Fruit fly (Drosophila melanogaster): ENCODE measurements around the gene CG5921.

The CG5921 gene

DNA sequence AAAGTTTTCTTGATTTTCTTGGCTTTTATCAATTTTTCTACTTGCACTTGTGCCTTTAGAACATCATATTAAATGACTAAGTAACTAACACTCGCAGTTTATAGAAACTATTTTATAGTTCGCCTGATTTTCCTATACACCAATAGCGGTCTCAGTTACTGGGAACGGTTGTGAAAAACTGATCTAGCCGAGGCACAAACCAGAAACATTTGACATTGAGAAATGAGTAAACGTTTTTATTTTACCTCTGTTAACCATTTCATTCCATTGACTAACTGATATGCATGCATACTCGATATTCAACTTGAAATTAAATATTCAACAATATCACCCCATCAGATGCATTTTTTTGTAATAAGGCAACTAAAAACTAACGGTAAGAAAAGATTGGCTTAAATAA lies 15.3 kb upstream of the CG5921 start:
- no peak for TF ChIP-seq CG17801 (GFP tag; optimal IDR thresholded peaks at IDR 0.05; ENCODE audit: partially characterized antibody)

DNA sequence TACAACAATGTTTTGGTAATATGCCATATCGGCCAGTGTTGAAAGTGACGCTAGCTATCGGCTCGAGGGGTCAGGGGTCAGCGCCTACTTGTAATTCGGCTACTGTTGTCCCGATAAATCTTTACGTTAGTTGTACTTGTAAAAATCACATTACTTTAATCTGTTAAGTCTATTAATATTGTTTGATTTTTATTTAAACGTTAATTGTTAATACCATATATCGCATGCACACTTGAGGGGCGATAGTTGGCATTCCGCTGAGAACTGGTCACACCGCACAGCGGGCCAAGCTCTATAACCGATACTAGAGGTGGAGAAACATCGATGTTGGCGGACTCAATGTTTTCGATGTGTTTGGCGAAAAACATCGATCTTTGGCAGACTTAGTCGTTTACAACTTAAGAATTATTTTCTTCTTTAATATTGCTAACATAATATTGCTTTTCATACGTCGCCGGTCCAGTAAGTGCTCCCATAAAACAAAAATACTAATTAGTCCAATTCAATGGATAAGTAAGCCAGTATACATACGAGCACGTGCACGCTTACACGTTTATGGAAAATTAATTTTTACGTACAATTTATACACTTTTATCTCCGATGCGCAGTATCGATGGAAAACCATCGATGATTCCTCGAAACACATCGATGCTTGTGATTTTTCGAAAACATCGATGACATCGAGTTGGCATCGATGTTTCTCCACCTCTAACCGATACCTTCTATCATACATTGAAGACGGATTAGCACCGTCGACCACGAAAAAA lies 13.3 kb upstream of the CG5921 start, which contains the start of the genes rux and MCTS1:
TSS of gene rux (minus strand) at position 621 of the 767 bp plus-strand sequence.
TSS of gene MCTS1 (plus strand) at position 713 of the 767 bp plus-strand sequence.
- TF ChIP-seq CG17801 (GFP tag; optimal IDR thresholded peaks at IDR 0.05; ENCODE audit: partially characterized antibody), result peak; percentile 24

- no peak for TF ChIP-seq CG17801 (GFP tag; optimal IDR thresholded peaks at IDR 0.05; ENCODE audit: partially characterized antibody)
Observed at dm6 chrX:6039431-6040016, 11.1 kb upstream of the CG5921 start, which contains the start of gene CG5937. Gene CG5937 (plus strand): TSS chrX:6040005.

dm6 chrX:6050935-6051656 lies 468 bp downstream of the CG5921 start:
- TF ChIP-seq CG17801 (GFP tag; optimal IDR thresholded peaks at IDR 0.05; ENCODE audit: partially characterized antibody), result peak; percentile 35

DNA sequence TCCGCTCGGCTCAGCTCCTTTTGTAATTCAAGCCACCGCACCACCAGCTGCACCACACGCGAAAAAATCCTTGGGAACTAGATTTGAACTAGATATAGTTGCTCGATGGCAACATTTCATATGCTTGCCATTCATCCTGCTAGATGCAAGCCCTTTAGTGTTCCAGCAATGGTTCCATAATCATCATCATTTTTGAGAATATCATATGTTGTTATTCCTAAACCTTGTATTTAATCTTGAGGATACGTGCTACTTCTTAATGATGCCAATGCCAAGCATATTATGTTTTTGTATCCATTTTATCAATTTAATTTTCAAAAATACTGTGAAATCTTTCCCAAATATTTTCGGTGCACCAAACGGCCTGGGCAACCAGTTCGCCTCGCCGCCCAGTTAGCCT lies 2.2 kb downstream of the CG5921 start:
- TF ChIP-seq CG17801 (GFP tag; optimal IDR thresholded peaks at IDR 0.05; ENCODE audit: partially characterized antibody), result no peak

DNA sequence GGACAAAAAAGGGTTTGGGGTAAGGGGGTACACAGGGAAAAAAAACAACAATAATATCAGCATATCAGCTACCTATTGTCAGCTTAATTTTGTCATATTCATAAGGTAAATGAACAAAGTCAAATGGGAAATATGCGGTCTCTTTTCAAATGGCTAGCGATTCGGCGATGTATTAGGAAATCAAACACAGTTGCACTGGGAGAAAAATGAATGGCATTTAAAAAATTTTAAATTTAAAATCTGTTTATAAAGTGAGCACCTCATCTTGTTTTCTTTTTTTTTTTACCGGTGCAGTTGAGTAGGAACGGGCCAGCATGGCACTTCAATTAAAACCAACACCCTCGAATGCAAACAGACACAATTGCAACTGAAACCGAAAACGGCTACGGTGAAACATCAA lies 3.4 kb downstream of the CG5921 start:
- no peak for TF ChIP-seq CG17801 (GFP tag; optimal IDR thresholded peaks at IDR 0.05; ENCODE audit: partially characterized antibody)

- no peak for TF ChIP-seq CG17801 (GFP tag; optimal IDR thresholded peaks at IDR 0.05; ENCODE audit: partially characterized antibody)
Observed at dm6 chrX:6059135-6059824, 8.7 kb downstream of the CG5921 start.

DNA sequence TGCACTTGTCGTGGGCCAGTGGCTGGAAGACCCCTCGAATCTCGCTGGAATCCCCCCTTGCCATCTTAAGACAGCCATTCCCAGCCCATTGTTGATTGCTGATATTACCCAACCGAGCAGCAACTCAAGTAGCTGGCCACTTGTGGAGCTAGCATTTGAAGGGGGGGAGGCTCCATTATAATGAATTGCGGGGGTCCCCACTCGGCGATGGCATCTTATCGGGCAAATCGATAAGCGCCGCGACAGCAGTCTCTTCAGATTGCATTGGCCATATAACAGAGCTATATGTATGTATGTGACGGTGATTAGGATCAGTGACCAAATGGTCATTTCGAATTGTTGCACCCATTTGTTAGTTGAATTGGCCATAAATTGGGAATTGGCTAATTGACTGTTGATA lies 11.5 kb downstream of the CG5921 start:
- TF ChIP-seq CG17801 (GFP tag; optimal IDR thresholded peaks at IDR 0.05; ENCODE audit: partially characterized antibody), result no peak

DNA sequence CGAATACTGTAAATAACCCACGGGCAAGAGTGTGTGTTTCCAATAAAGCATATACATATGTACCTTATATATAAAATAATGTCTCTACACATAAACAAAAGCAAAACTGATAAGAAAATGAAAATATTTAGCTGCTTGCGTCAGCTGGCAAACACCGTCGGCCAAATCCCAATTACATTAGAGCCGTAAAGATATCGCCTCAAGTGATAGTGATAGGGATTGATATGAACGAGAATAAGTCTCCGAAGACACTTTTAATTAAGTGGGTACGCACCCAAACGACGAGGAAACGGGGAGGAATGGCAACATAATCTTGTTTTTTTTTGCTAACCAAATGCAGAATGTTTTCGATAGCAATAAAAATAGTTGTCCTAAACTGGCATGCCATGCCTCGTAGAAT lies 13.9 kb downstream of the CG5921 start:
- no peak for TF ChIP-seq CG17801 (GFP tag; optimal IDR thresholded peaks at IDR 0.05; ENCODE audit: partially characterized antibody)

- TF ChIP-seq CG17801 (GFP tag; optimal IDR thresholded peaks at IDR 0.05; ENCODE audit: partially characterized antibody), result no peak
Observed at dm6 chrX:6066316-6066715, 15.7 kb downstream of the CG5921 start, which contains the start of gene CG43115. Gene CG43115 (minus strand): TSS chrX:6066416.

DNA sequence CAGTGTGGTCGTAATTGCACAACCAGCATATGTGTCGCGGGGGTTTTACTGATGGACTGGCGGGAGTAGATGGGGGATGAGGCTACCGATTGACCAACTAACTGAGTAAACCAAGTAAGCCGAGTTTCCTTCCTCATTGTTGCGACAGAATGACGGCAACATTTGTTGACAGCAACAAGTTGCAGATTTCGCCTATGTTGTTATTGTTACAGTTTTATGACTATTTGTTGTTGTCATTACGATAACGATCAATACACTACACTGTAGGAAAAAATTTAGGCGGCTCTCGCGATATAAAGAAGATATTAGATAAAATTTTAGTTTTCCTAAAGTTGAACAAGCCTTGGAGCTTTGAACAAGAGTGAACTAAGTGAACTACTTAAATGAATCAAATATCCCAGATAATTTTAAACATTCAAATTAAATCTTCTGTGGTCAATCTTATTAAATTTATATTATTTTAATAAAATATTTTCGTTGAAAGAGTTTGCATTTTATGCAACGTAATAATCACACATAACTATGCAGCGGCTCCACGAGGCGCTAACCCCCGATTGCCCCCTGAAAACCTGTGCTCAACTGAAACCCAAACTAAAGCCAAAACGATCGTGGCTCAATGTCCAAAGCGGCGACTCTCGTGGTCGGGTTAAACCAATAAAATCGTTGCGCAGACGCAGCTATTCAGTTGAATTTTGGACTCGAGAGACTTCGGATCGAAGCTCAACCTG lies 16.8 kb downstream of the CG5921 start, which contains the start of gene CG5928:
TSS of gene CG5928 (plus strand) at position 678 of the 728 bp plus-strand sequence.
- no peak for TF ChIP-seq CG17801 (GFP tag; optimal IDR thresholded peaks at IDR 0.05; ENCODE audit: partially characterized antibody)

DNA sequence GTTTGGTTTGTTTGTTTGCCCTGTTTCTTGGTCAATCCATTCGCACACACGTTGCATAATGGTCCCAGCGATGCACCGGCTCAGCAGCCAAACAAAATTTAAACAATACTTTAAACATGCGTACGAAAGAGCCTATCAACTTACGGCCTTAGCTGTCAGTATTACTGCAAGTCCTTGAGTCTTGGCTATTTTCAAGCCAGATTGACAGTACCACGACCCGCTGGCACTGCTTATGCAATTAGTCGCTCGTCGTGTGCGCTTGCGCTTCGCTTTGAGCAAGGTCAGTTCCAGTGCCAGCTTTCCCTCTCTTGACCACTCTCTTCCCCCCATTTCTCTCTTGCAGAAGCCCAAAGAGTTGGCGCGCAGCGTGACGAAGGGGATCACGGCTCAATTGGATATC lies 18.1 kb downstream of the CG5921 start:
- TF ChIP-seq CG17801 (GFP tag; optimal IDR thresholded peaks at IDR 0.05; ENCODE audit: partially characterized antibody), result no peak

DNA sequence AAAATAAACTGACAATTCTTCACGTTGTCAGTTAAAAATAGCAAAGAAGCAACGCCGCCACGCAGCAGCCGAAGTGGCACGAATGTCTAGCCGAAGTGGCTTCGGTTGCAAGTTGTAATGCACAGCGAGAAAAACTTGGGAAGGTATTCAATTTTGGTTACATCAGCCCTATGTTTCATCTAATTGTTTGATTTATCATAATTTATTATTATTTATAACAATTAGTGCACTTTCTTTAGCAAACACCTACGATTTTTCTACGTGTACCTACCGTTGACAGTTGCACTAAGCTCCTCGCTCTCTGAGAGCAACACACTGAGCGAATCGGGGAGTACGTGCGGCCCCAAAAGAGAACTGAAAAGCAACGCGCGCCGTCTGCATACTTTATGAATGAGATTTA lies 24.2 kb downstream of the CG5921 start, which contains the start of gene Tsp5D:
TSS of gene Tsp5D (minus strand) at position 13 of the 400 bp plus-strand sequence.
- peak; percentile 77 for TF ChIP-seq CG17801 (GFP tag; optimal IDR thresholded peaks at IDR 0.05; ENCODE audit: partially characterized antibody)

DNA sequence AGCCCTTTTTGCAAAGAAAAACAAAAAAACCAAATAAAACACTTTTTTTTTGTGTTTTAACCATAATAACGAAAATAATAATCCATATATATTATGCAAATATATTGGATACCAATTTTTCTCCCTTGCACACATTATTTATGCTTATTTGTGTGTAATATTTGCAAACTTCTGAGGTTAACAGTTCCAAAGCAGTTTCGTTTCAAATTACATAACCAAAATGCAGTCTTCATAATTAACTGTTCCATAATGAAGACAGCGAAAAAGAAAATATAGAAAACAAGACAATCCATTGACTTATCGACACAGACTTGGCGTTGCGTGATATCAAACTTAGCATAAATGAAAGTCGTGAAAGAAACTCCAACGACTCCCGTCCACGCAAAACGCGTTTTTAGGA lies 25.0 kb downstream of the CG5921 start:
- TF ChIP-seq CG17801 (GFP tag; optimal IDR thresholded peaks at IDR 0.05; ENCODE audit: partially characterized antibody), result no peak

All from ovary, adult (tissue).